In genomic region chr3R:27193079-27193478, dm6 we compare ENCODE assay signal across 3 fruit fly cellular contexts.
TF ChIP-seq lines count a peak whose summit lies in the region.

No protein-coding gene starts in this region.

- TF ChIP-seq CTCF in whole organism, embryonic (GFP tag; optimal IDR thresholded peaks at IDR 0.05; lab: Kevin White, UChicago), result no peak

TF ChIP-seq in whole organism, embryonic, 481 proteins besides CTCF, POLR2A, EP300 and RAD21:
- TF ChIP-seq Drgx (GFP tag; IDR thresholded peaks at IDR 0.05; lab: Robert Waterston, UW) (peak; percentile 50; the same call in 1 of the 2 replicates), CG6689 (GFP tag; IDR thresholded peaks at IDR 0.05; lab: Robert Waterston, UW) (no peak), wdn (GFP tag; IDR thresholded peaks at IDR 0.05; lab: Robert Waterston, UW) (no peak), ewg (GFP tag; optimal IDR thresholded peaks at IDR 0.05; lab: Kevin White, UChicago) (no peak)

TF ChIP-seq in whole organism, prepupa, 60 proteins besides CTCF, POLR2A, EP300 and RAD21:
- TF ChIP-seq CG10669 (GFP tag; optimal IDR thresholded peaks at IDR 0.05; lab: Kevin White, UChicago) (peak; percentile 8), spab (GFP tag; optimal IDR thresholded peaks at IDR 0.05; lab: Kevin White, UChicago) (no peak), Eip78C (GFP tag; lab: Kevin White, UChicago) (peak; percentile 80), OdsH (GFP tag; optimal IDR thresholded peaks at IDR 0.05; lab: Kevin White, UChicago) (peak; percentile 20), CG6276 (GFP tag; optimal IDR thresholded peaks at IDR 0.05; lab: Kevin White, UChicago) (peak; percentile 34), CG11294 (GFP tag; IDR thresholded peaks at IDR 0.05; lab: Robert Waterston, UW) (no peak), CG15336 (GFP tag; IDR thresholded peaks at IDR 0.05; lab: Robert Waterston, UW) (peak; percentile 63), dac (GFP tag; optimal IDR thresholded peaks at IDR 0.05; lab: Kevin White, UChicago) (no peak), achi (GFP tag; optimal IDR thresholded peaks at IDR 0.05; lab: Kevin White, UChicago) (peak; percentile 12), net (GFP tag; optimal IDR thresholded peaks at IDR 0.05; lab: Kevin White, UChicago) (peak; percentile 14), CG3032 (tag; optimal IDR thresholded peaks at IDR 0.05; lab: Kevin White, UChicago) (peak; percentile 10), topi (GFP tag; optimal IDR thresholded peaks at IDR 0.05; lab: Kevin White, UChicago) (no peak), pdm3 (GFP tag; optimal IDR thresholded peaks at IDR 0.05; lab: Kevin White, UChicago) (peak; percentile 35), salr (GFP tag; optimal IDR thresholded peaks at IDR 0.05; lab: Kevin White, UChicago) (peak in 1 of 2 experiments; percentile 35), CG6854 (GFP tag; optimal IDR thresholded peaks at IDR 0.05; lab: Kevin White, UChicago) (no peak), vri (GFP tag; optimal IDR thresholded peaks at IDR 0.05; lab: Kevin White, UChicago) (no peak), CG8119 (GFP tag; IDR thresholded peaks at IDR 0.05; lab: Robert Waterston, UW) (peak; percentile 69), CG34406 (GFP tag; optimal IDR thresholded peaks at IDR 0.05; lab: Kevin White, UChicago) (no peak), Hr4 (GFP tag; optimal IDR thresholded peaks at IDR 0.05; lab: Kevin White, UChicago) (peak; percentile 58), CG1621 (tag; optimal IDR thresholded peaks at IDR 0.05; lab: Kevin White, UChicago) (no peak), Ets96B (tag; optimal IDR thresholded peaks at IDR 0.05; lab: Kevin White, UChicago) (peak; percentile 47), Sox14 (GFP tag; optimal IDR thresholded peaks at IDR 0.05; lab: Kevin White, UChicago) (peak; percentile 15), CG10631 (GFP tag; optimal IDR thresholded peaks at IDR 0.05; lab: Kevin White, UChicago) (no peak), CG11762 (GFP tag; optimal IDR thresholded peaks at IDR 0.05; lab: Kevin White, UChicago; ENCODE audit: insufficient read depth) (no peak), svp (GFP tag; lab: Kevin White, UChicago) (no peak), CG6163 (GFP tag; IDR thresholded peaks at IDR 0.05; lab: Robert Waterston, UW) (peak; percentile 46; the same call in 1 of the 3 replicates), Eip75B (GFP tag; optimal IDR thresholded peaks at IDR 0.05; lab: Kevin White, UChicago) (no peak), CG32006 (GFP tag; optimal IDR thresholded peaks at IDR 0.05; lab: Kevin White, UChicago) (peak; percentile 66), Gug (GFP tag; IDR thresholded peaks at IDR 0.05; lab: Robert Waterston, UW) (peak; percentile 62), CG7368 (GFP tag; optimal IDR thresholded peaks at IDR 0.05; lab: Kevin White, UChicago) (no peak), esn (GFP tag; optimal IDR thresholded peaks at IDR 0.05; lab: Kevin White, UChicago) (no peak), CG4318 (GFP tag; optimal IDR thresholded peaks at IDR 0.05; lab: Kevin White, UChicago) (peak; percentile 12), Blimp-1 (GFP tag; optimal IDR thresholded peaks at IDR 0.05; lab: Kevin White, UChicago) (no peak), eg (GFP tag; IDR thresholded peaks at IDR 0.05; lab: Robert Waterston, UW) (peak; percentile 66), Hr38 (GFP tag; optimal IDR thresholded peaks at IDR 0.05; lab: Kevin White, UChicago) (no peak), CG8632 (GFP tag; optimal IDR thresholded peaks at IDR 0.05; lab: Kevin White, UChicago) (no peak)

TF ChIP-seq in whole organism, pupa, 21 proteins besides CTCF, POLR2A, EP300 and RAD21:
- TF ChIP-seq Snoo (tag; optimal IDR thresholded peaks at IDR 0.05; lab: Kevin White, UChicago) (no peak), CG15710 (tag; optimal IDR thresholded peaks at IDR 0.05; lab: Kevin White, UChicago) (peak; percentile 41), CG8159 (tag; optimal IDR thresholded peaks at IDR 0.05; lab: Kevin White, UChicago) (peak; percentile 35), CG32121 (GFP tag; IDR thresholded peaks at IDR 0.05; lab: Robert Waterston, UW) (peak; percentile 46; the same call in 1 of the 2 replicates), CG8301 (tag; optimal IDR thresholded peaks at IDR 0.05; lab: Kevin White, UChicago) (peak; percentile 58), Pif1A (GFP tag; optimal IDR thresholded peaks at IDR 0.05; lab: Kevin White, UChicago) (no peak), CG34367 (tag; optimal IDR thresholded peaks at IDR 0.05; lab: Kevin White, UChicago) (peak; percentile 23), CG13204 (GFP tag; optimal IDR thresholded peaks at IDR 0.05; lab: Kevin White, UChicago) (no peak), CG9948 (tag; optimal IDR thresholded peaks at IDR 0.05; lab: Kevin White, UChicago) (peak; percentile 22), gl (tag; optimal IDR thresholded peaks at IDR 0.05; lab: Kevin White, UChicago) (no peak), fd96Ca (GFP tag; IDR thresholded peaks at IDR 0.05; lab: Robert Waterston, UW) (no peak), D1 (tag; optimal IDR thresholded peaks at IDR 0.05; lab: Kevin White, UChicago) (no peak), CG4496 (GFP tag; IDR thresholded peaks at IDR 0.05; lab: Robert Waterston, UW) (peak; percentile 77), CG17806 (tag; optimal IDR thresholded peaks at IDR 0.05; lab: Kevin White, UChicago) (peak; percentile 47), CG12605 (GFP tag; IDR thresholded peaks at IDR 0.05; lab: Robert Waterston, UW) (no peak), CG10348 (GFP tag; IDR thresholded peaks at IDR 0.05; lab: Robert Waterston, UW) (no peak), Ets98B (GFP tag; IDR thresholded peaks at IDR 0.05; lab: Robert Waterston, UW) (peak; percentile 17; the same call in 1 of the 2 replicates), rn (GFP tag; IDR thresholded peaks at IDR 0.05; lab: Robert Waterston, UW) (0 out of 2 replicates have a peak, but pooled peaks have one; percentile 21), EcR (GFP tag; optimal IDR thresholded peaks at IDR 0.05; lab: Kevin White, UChicago) (no peak), CG14655 (GFP tag; optimal IDR thresholded peaks at IDR 0.05; lab: Kevin White, UChicago) (peak; percentile 62), Pif1B (GFP tag; optimal IDR thresholded peaks at IDR 0.05; lab: Kevin White, UChicago) (no peak)

Comparison
In these comparisons a context has a peak if more than half of its experiments do, and no peak if none do; other contexts are left out.
1. Of the 7 proteins assayed by ChIP-seq in both whole organism, embryonic and whole organism, prepupa: peak only in whole organism, embryonic: none; only in whole organism, prepupa: Gug; in both: none; in neither: 6.